Fruit fly (Drosophila melanogaster) whole organism, larva: Measurements from ENCODE around the gene Nmdmc.

Experiments
- noc ChIP-seq: fragments of 200-800 bp; sonication (Bioruptor generic); optimal IDR thresholded peaks from 3 replicates; lab custom pipeline; 2019; ENCODE audit warnings: missing biosample characterization, mild to moderate bottlenecking, missing genetic modification characterization, moderate library complexity

The Nmdmc gene

dm6 chr3R:9054442-9055118 is 4.2 kb upstream of the Nmdmc start:
- no peak for TF ChIP-seq noc

DNA sequence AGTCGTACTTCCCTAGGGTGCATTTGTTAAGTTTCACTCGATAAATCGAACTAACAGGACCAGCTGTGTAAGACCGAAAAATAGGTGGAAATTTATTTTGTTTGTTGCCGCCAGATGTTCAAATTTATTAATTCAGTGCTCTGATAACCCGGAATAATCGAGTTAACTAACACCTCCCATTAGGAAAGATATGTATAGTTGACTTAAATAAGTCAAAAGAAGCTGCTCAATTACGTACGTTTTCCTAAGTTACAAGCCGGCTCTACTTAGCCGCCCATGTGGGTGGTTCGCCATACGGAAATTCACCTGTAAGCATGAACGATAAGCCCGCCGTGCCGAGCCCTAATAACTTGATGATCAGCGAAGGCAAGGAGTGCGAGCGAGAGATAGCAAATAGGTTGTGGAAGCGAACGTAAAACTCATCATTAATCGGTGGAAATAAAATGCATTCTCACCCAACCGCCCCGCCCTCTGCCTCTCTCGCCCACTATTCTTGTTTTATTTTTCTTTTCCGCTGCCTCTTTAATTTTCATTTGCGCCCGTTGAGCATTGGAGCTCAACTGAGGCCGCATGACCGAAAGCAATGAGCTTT is 3.6 kb upstream of the Nmdmc start:
- TF ChIP-seq noc = peak; percentile 83

DNA sequence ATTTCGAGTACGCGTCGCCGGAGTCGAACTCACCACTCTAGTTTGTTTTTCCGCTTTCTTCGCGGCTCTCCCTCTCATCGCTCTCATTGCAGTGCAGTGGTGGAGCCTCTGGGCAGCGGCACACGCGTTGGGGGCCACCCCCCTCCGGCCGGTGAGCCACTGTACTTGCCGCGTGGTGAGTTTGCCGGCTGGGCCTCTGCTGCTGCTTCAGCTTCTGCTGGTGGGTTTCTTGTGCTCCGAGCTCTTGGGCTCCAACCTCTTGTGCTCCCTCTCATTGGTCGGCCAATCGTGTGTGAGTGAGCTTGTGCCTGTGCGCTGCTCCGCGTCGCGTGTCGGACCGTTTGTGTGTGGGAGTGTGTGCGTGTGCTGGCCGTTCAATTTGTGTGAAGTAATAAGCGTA is 2.7 kb upstream of the Nmdmc start:
- peak; percentile 47 for TF ChIP-seq noc

- TF ChIP-seq noc = no peak
These were observed 1.8 kb upstream of the Nmdmc start, which contains the start of gene Kdm2 for dm6 chr3R:9051937-9052680. Gene Kdm2 (plus strand): TSS chr3R:9052495.

DNA sequence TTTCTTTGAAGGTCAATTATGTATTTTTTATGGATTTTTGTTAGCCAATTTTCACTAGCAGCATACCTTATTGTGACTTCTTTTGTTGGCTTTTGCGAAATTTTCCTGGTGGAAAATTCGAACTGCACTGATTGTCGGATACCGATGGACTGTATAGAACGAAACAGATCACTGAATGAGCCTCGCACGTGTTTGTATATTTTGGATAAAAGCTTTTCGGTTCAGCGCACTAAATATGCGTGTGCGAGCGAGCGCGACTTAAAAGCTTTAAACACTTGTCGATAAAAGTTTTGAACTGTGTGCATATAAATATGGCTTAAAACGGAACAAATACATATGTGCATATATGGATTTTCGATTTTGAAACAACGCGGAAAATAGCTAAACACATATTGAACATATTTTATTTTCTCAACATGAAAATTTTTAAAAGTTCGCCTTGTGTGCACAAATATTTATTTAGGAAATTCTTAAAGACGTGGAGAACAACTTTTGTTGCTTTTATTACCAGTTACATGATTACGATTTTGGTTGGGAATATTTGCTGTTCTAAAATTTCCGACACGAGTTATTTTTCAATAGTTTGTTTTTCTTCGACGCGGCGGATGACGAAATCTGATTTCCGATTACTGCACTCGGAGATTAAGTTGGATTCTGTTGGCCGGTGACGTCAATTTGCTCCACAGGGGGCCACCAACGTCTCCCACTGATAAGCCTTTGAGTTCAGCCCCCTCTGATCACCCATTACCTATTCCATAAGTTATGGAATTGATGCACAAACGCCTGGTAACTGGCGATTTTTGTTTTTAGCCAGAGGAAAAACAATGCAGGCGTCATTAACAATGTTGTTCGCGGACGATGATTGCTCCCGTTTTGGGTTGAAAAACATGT is 1.0 kb downstream of the Nmdmc start:
- no peak for TF ChIP-seq noc

DNA sequence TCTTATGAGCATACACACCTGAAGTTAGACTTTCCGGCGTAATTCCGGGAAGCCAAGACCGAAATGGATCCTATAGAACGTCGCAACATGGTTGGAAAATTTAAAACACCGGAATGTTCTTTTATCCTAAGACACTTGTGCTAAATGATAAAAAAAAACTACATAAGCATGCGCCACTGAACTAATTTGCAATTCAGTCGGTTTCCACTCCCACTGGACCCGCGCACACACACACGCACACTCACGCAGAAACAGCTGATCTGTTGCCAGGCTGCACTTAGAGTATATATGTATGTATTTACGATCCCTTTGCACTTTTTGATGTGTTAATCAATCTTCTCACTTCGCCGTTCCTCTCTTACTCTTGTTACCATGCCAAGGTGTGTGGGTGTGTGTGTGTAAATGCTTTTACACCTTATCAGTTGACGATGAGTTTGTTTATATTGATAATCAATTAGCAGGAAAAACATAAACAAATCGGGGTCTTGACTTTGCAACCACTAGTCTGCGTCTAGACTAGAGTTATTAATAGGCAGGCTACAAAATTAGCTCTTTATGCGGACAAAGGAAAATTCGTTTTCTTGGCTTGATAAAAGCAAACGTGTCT is 1.8 kb downstream of the Nmdmc start, which contains the start of gene Mst85C:
Gene Mst85C (plus strand): TSS at position 180 of the 607 bp plus-strand sequence.
- no peak for TF ChIP-seq noc

DNA sequence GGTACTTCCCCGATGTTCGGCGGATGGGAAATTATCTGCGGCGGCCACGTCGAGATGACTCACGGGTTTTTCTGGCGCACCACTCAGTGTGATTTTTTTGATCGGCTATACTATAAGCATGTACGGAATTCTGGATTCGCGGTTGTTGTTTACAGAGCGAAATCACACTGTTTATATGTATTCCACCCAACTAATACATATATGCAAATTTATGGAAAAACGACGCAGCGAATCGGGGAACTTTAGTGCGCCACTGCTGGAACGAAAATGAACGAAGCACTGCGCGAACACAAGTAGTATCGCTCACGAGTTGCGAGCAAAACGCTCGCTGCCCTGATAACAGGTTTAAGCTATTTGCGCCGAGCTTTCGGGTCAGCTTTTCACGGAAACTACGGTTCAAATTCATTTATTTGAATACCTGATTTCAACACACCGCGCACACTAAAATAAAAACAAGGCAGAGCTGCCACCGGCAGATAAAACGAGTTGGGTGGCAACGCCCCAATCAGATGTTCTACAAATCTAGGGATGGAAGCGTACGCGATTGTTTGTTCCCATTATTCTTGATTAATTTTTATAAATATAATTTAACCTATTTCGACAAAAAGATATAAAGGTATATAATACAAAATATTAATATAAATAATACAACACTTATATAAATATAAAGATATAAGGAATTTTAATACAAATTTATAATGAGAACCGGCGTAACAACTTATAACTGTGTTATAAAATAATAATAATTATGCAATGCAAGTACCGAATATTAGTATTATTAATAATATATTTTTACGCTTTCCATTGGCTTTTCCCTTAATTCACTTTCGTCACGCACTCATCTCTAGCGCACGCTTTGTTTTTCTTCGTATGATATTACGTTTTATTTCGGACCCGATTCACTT is 2.5 kb downstream of the Nmdmc start, which contains the start of gene Rel:
Gene Rel (minus strand): TSS at position 417 of the 905 bp plus-strand sequence.
- TF ChIP-seq noc = peak; percentile 57

dm6 chr3R:9046954-9047353 is 3.4 kb downstream of the Nmdmc start:
- TF ChIP-seq noc = no peak

DNA sequence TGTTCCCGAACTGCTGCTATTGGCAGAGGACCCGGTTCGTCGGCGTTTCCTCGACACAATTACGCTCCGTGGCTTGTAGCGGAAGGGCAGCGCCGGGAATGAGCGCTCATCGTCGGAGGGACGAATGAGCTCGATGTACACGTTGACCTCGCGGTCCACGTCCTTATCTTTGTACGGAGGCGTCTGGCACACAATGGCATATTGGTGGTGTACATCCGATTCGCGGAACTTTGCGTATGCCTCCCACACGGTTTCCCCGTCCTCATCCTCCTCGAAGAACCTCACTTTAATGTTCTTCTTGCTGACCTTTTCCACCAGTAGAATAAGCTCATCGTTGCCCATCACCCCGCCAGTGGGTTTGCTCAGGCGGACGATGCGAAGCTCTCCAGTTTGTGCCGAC is 4.6 kb downstream of the Nmdmc start:
- TF ChIP-seq noc = no peak

- no peak for TF ChIP-seq noc
These were observed 6.7 kb downstream of the Nmdmc start for dm6 chr3R:9043610-9044009.

dm6 chr3R:9039448-9039847 is 10.9 kb downstream of the Nmdmc start, which contains the start of gene neur:
Gene neur (minus strand): TSS chr3R:9039471.
- TF ChIP-seq noc = no peak

DNA sequence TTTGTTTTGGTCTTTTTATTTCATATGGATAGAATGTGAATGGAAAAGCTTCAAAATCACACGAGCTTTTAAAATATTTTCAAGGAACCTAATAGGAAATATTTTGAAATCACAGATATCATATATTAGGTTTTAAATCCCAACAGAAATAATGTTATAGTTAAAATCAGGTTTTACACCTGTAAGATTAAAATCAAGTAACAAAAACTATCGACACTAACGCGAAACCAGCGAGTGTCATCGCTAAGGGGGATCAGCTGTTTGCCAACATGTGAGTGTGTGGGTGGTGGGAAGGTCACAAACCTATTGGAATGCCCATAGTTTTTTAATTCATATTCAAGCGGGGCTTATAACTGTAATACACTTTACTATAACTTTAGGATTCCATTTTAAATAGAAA is 11.7 kb downstream of the Nmdmc start, which contains the start of gene hyx:
Gene hyx (plus strand): TSS at position 109 of the 400 bp plus-strand sequence.
- no peak for TF ChIP-seq noc

DNA sequence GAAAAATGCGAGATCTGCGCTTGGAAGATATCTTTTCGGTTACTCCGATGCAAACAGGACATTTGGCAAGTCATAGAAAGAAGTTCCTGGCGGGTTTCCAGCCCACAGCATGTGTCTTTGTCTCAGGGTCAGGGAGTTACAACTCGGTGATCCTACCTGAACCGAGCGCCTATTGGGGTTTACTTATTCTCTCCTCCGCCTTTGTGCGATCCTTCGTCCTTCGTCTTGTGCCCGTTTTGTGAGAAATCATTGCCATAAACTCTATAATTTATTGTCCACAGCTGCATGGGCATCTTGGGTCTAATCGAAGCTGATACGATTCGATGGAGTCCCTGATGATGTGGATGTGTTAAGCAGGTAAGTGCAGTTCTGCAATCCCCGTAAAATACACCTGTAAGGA is 12.4 kb downstream of the Nmdmc start:
- no peak for TF ChIP-seq noc

- no peak for TF ChIP-seq noc
These were observed 15.1 kb downstream of the Nmdmc start for dm6 chr3R:9035252-9035651.
